Worm (Caenorhabditis elegans) whole organism, mixed stage, embryonic: ENCODE measurements around the gene C33C12.11.

ENCODE experiments used
- ces-1 ChIP-seq: fragments of 150-350 bp; optimal IDR thresholded peaks from 2 replicates; lab custom pipeline; 2014; ENCODE audit warnings: missing biosample characterization, missing genetic modification reagents, missing genetic modification characterization
- nhr-76 ChIP-seq: sonication (generic microtip); optimal IDR thresholded peaks from 2 replicates; lab custom pipeline; 2017; ENCODE audit warnings: missing biosample characterization, missing genetic modification characterization
- snpc-4 ChIP-seq: fragments of 150-350 bp; optimal IDR thresholded peaks from 2 replicates; lab custom pipeline; 2014; ENCODE audit warnings: missing biosample characterization, missing genetic modification characterization
- sptf-1 ChIP-seq: sonication (generic microtip); optimal IDR thresholded peaks from 2 replicates; lab custom pipeline; 2017; ENCODE audit warnings: mild to moderate bottlenecking, missing genetic modification characterization, moderate library complexity, missing compliant biosample characterization
- tbx-8 ChIP-seq: fragments of 200-800 bp; sonication (Bioruptor generic); optimal IDR thresholded peaks from 2 replicates; lab custom pipeline; 2018; ENCODE audit warnings: mild to moderate bottlenecking, missing genetic modification characterization, moderate library complexity, missing compliant biosample characterization
- unc-39 ChIP-seq: fragments of 150-350 bp; optimal IDR thresholded peaks from 2 replicates; lab custom pipeline; 2014; ENCODE audit warnings: missing biosample characterization, missing genetic modification characterization

DNA sequence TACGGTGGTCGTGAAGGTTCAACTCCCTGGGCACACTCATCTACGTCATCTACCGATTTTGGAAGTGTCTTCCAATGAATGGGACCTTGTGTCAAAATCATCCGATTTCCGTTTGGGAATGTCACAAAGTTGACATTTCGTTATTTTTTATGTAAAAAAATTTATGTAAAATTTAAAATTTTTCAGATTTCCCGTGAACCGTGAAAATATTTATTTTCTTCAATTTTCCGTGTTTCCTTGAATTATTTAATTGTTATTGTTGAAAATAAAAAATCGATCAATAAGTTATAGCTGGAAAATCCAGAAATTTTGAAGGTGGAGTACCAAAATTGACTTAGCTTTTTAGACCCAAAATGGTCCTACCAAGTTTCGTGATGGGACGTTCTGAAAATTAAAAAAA is 28.0 kb downstream of the C33C12.11 start, which contains the start of gene hpo-7:
- TF ChIP-seq sptf-1 (tag; lab: Kevin White, UChicago): no peak
- no peak for TF ChIP-seq snpc-4 (tag; lab: Kevin White, UChicago)
- no peak for TF ChIP-seq unc-39 (tag; lab: Kevin White, UChicago)
- TF ChIP-seq nhr-76 (tag; lab: Kevin White, UChicago): no peak
- TF ChIP-seq tbx-8 (GFP tag; lab: Kevin White, UChicago): no peak
- TF ChIP-seq ces-1: no peak
